Worm (Caenorhabditis elegans) whole organism, young adult: ENCODE results near the gene bre-1.

Source experiments
- K11D2.4 ChIP-seq: fragments of 200-800 bp; sonication (Bioruptor generic); IDR thresholded peaks from 2 replicates; pipeline ENCODE4 v1.3.6; 2022; ENCODE audit warnings: missing genetic modification reagents, missing genetic modification characterization, missing compliant biosample characterization
- ceh-58 ChIP-seq: fragments of 200-800 bp; sonication (Bioruptor generic); IDR thresholded peaks from 2 replicates; pipeline ENCODE4 v1.3.6; 2022; ENCODE audit warnings: missing genetic modification characterization, missing compliant biosample characterization
- chd-7 ChIP-seq: sonication (generic microtip); optimal IDR thresholded peaks from 2 replicates; lab custom pipeline; 2016; ENCODE audit warnings: mild to moderate bottlenecking, missing genetic modification characterization, moderate library complexity, missing compliant biosample characterization
- egrh-3 ChIP-seq: fragments of 200-800 bp; sonication (Bioruptor generic); IDR thresholded peaks from 2 replicates; pipeline ENCODE4 v1.3.6; 2022; ENCODE audit warnings: missing genetic modification reagents, missing genetic modification characterization, missing compliant biosample characterization
- let-526 ChIP-seq: fragments of 200-800 bp; sonication (Bioruptor generic); IDR thresholded peaks from 2 replicates; pipeline ENCODE4 v1.3.6; 2022; ENCODE audit warnings: missing genetic modification reagents, missing genetic modification characterization, missing compliant biosample characterization
- lin-35 ChIP-seq, 3 experiments: fragments of 150-350 bp in 2 of 3; sonication (generic microtip) in 1 of 3; optimal IDR thresholded peaks; 2 replicates each; lab custom pipeline; 2014 to 2018; ENCODE audit warnings: missing biosample characterization in 3 of 3, missing genetic modification characterization in 3 of 3, missing genetic modification reagents in 3 of 3
- lsl-1 ChIP-seq: fragments of 200-800 bp; sonication (Bioruptor generic); optimal IDR thresholded peaks from 2 replicates; lab custom pipeline; 2018; ENCODE audit warnings: mild to moderate bottlenecking, missing genetic modification characterization, moderate library complexity, missing compliant biosample characterization
- madf-10 ChIP-seq: sonication (generic microtip); optimal IDR thresholded peaks from 2 replicates; lab custom pipeline; 2016; ENCODE audit warnings: mild to moderate bottlenecking, missing genetic modification characterization, missing compliant biosample characterization
- nhr-27 ChIP-seq: fragments of 200-800 bp; sonication (Bioruptor generic); optimal IDR thresholded peaks from 2 replicates; lab custom pipeline; 2018; ENCODE audit warnings: mild to moderate bottlenecking, missing genetic modification characterization, moderate library complexity, missing compliant biosample characterization
- nhr-80 ChIP-seq: sonication (generic microtip); optimal IDR thresholded peaks from 2 replicates; lab custom pipeline; 2016; ENCODE audit warnings: missing genetic modification characterization, missing compliant biosample characterization
- nhr-90 ChIP-seq: sonication (generic microtip); optimal IDR thresholded peaks from 2 replicates; lab custom pipeline; 2016; ENCODE audit warnings: missing genotype, mild to moderate bottlenecking, missing genetic modification characterization, missing compliant biosample characterization
- sdz-38 ChIP-seq: sonication (generic microtip); optimal IDR thresholded peaks from 2 replicates; lab custom pipeline; 2016; ENCODE audit warnings: missing genotype, missing genetic modification characterization, missing compliant biosample characterization
- snpc-1.3 ChIP-seq: sonication (generic microtip); optimal IDR thresholded peaks from 2 replicates; lab custom pipeline; 2017; ENCODE audit warnings: missing genetic modification characterization, mild to moderate bottlenecking, missing compliant biosample characterization, antibody characterized with exemption, moderate library complexity, missing genotype, missing genetic modification reagents; ENCODE audit not compliant: insufficient read depth
- zfh-2 ChIP-seq: fragments of 200-800 bp; sonication (Bioruptor generic); conservative IDR thresholded peaks from 2 replicates; pipeline ENCODE4 v1.3.6; 2022; ENCODE audit warnings: missing genetic modification reagents, missing genetic modification characterization, missing compliant biosample characterization
- zim-3 ChIP-seq: sonication (generic microtip); optimal IDR thresholded peaks from 2 replicates; lab custom pipeline; 2017; ENCODE audit warnings: mild to moderate bottlenecking, missing genetic modification characterization, moderate library complexity, missing compliant biosample characterization
- ztf-25 ChIP-seq: fragments of 200-800 bp; sonication (Bioruptor generic); IDR thresholded peaks from 2 replicates; pipeline ENCODE4 v1.3.6; 2022; ENCODE audit warnings: missing genetic modification reagents, missing genetic modification characterization, missing compliant biosample characterization
- ztf-26 ChIP-seq: sonication (generic microtip); optimal IDR thresholded peaks from 2 replicates; lab custom pipeline; 2017; ENCODE audit warnings: missing genetic modification characterization, missing compliant biosample characterization

The bre-1 gene

ce11 chrIV:9037063-9037462, 50.0 kb downstream of the bre-1 start, which contains the start of gene C53D6.7:
Gene C53D6.7 (minus strand): TSS chrIV:9037163.
- no peak for TF ChIP-seq lin-35 (GFP tag; optimal IDR thresholded peaks at IDR 0.05; lab: Kevin White, UChicago)
- TF ChIP-seq sdz-38 (tag; lab: Kevin White, UChicago), result no peak
- no peak for TF ChIP-seq ceh-58
- no peak for TF ChIP-seq snpc-1.3
- no peak for TF ChIP-seq nhr-27 (tag; lab: Kevin White, UChicago)
- TF ChIP-seq zfh-2, result no peak
- TF ChIP-seq nhr-90 (tag; lab: Kevin White, UChicago), result no peak
- TF ChIP-seq nhr-80, result no peak
- no peak for TF ChIP-seq let-526 (GFP tag; lab: Robert Waterston, UW)
- no peak for TF ChIP-seq chd-7
- TF ChIP-seq K11D2.4 (GFP tag; lab: Robert Waterston, UW), result no peak
- no peak for TF ChIP-seq madf-10 (tag; lab: Kevin White, UChicago)
- TF ChIP-seq ztf-26 (tag; lab: Kevin White, UChicago), result no peak
- TF ChIP-seq lsl-1 (GFP tag; lab: Kevin White, UChicago), result no peak
- no peak for TF ChIP-seq egrh-3 (GFP tag; lab: Robert Waterston, UW)
- TF ChIP-seq ztf-25 (GFP tag; lab: Robert Waterston, UW), result no peak
- TF ChIP-seq zim-3 (tag; lab: Kevin White, UChicago), result no peak
